Fruit fly (Drosophila melanogaster): ENCODE results near the gene CG18476.

The CG18476 gene

dm6 chr3R:11628416-11629041, 49.4 kb downstream of the CG18476 start, which contains the start of gene CG14712 (continued):
- TF ChIP-seq CG8089 (GFP tag; optimal IDR thresholded peaks at IDR 0.05) (no peak), CG4730 (GFP tag; IDR thresholded peaks at IDR 0.05) (no peak), disco-r (GFP tag; optimal IDR thresholded peaks at IDR 0.05) (no peak), al (GFP tag; IDR thresholded peaks at IDR 0.05) (no peak), Lhr (GFP tag; optimal IDR thresholded peaks at IDR 0.05) (peak; percentile 56), toy (GFP tag; IDR thresholded peaks at IDR 0.05) (no peak), CG1529 (GFP tag; optimal IDR thresholded peaks at IDR 0.05) (no peak), lilli (GFP tag; optimal IDR thresholded peaks at IDR 0.05) (peak; percentile 67), mld (GFP tag; IDR thresholded peaks at IDR 0.05; ENCODE audit: partially characterized antibody) (no peak), CG34224 (GFP tag; IDR thresholded peaks at IDR 0.05; ENCODE audit: partially characterized antibody) (peak; percentile 44), CG13287 (GFP tag; IDR thresholded peaks at IDR 0.05; ENCODE audit: partially characterized antibody) (peak; percentile 78), CG10565 (GFP tag; optimal IDR thresholded peaks at IDR 0.05) (no peak), CG2116 (GFP tag; optimal IDR thresholded peaks at IDR 0.05) (peak; percentile 100), CG11398 (GFP tag; optimal IDR thresholded peaks at IDR 0.05) (no peak), Nf-YB (GFP tag; optimal IDR thresholded peaks at IDR 0.05) (no peak), CG15696 (tag; optimal IDR thresholded peaks at IDR 0.05) (no peak), Mrtf (GFP tag; IDR thresholded peaks at IDR 0.05) (no peak), Sox100B (GFP tag; optimal IDR thresholded peaks at IDR 0.05) (no peak), ac (GFP tag; optimal IDR thresholded peaks at IDR 0.05) (no peak), dati (GFP tag; IDR thresholded peaks at IDR 0.05) (no peak), br (optimal IDR thresholded peaks at IDR 0.05) (no peak), CG9215 (GFP tag; IDR thresholded peaks at IDR 0.05) (no peak), Bteb2 (GFP tag; optimal IDR thresholded peaks at IDR 0.05) (no peak), vfl (GFP tag; optimal IDR thresholded peaks at IDR 0.05) (peak; percentile 7), CG14710 (tag; optimal IDR thresholded peaks at IDR 0.05) (peak; percentile 96), emc (GFP tag; optimal IDR thresholded peaks at IDR 0.05) (no peak), onecut (GFP tag; IDR thresholded peaks at IDR 0.05) (no peak), amos (GFP tag; IDR thresholded peaks at IDR 0.05; ENCODE audit: partially characterized antibody) (peak; percentile 56; the same call in 1 of the 2 replicates), rib (GFP tag; IDR thresholded peaks at IDR 0.05) (no peak), CG15601 (tag; optimal IDR thresholded peaks at IDR 0.05) (no peak), klu (GFP tag; IDR thresholded peaks at IDR 0.05) (no peak), ttk (GFP tag; IDR thresholded peaks at IDR 0.05) (no peak), pb (GFP tag; optimal IDR thresholded peaks at IDR 0.05) (no peak), BtbVII (GFP tag; optimal IDR thresholded peaks at IDR 0.05) (no peak), CG2678 (tag; optimal IDR thresholded peaks at IDR 0.05) (no peak), CG9797 (GFP tag; optimal IDR thresholded peaks at IDR 0.05) (peak; percentile 73), CG8944 (GFP tag; optimal IDR thresholded peaks at IDR 0.05) (no peak), CG5180 (GFP tag; optimal IDR thresholded peaks at IDR 0.05) (no peak), CG2129 (GFP tag; IDR thresholded peaks at IDR 0.05; ENCODE audit: partially characterized antibody) (no peak), CG14014 (GFP tag; IDR thresholded peaks at IDR 0.05) (no peak), ap (GFP tag; IDR thresholded peaks at IDR 0.05) (no peak), CG42726 (GFP tag; IDR thresholded peaks at IDR 0.05; ENCODE audit: partially characterized antibody) (no peak), CG17328 (GFP tag; IDR thresholded peaks at IDR 0.05) (no peak), CG12219 (GFP tag; optimal IDR thresholded peaks at IDR 0.05) (no peak), sd (tag; optimal IDR thresholded peaks at IDR 0.05) (no peak), CG15479 (GFP tag; optimal IDR thresholded peaks at IDR 0.05) (no peak), CG7372 (GFP tag; IDR thresholded peaks at IDR 0.05) (no peak)
